Worm (Caenorhabditis elegans) whole organism, L4 larva: Measurements from ENCODE around the gene R10E11.9.

Source experiments
- D1046.2 ChIP-seq: fragments of 200-800 bp; sonication (Bioruptor generic); IDR thresholded peaks from 2 replicates; pipeline ENCODE4 v1.3.6; 2022; ENCODE audit warnings: missing genetic modification characterization, missing compliant biosample characterization
- F37D6.2 ChIP-seq: sonication (generic microtip); optimal IDR thresholded peaks from 2 replicates; lab custom pipeline; 2016; ENCODE audit warnings: mild to moderate bottlenecking, missing genetic modification characterization, missing compliant biosample characterization
- F44E2.7 ChIP-seq: fragments of 200-800 bp; sonication (Bioruptor generic); IDR thresholded peaks from 2 replicates; pipeline ENCODE4 v2.1.2; 2022; ENCODE audit warnings: missing genetic modification characterization, missing compliant biosample characterization
- R02D3.7 ChIP-seq: fragments of 150-350 bp; sonication (generic microtip); optimal IDR thresholded peaks from 3 replicates; lab custom pipeline; 2014; ENCODE audit warnings: missing biosample characterization, missing genetic modification characterization
- T26A8.4 ChIP-seq: fragments of 200-800 bp; sonication (Bioruptor generic); IDR thresholded peaks from 2 replicates; pipeline ENCODE4 v1.3.6; 2022; ENCODE audit warnings: missing genetic modification characterization, missing compliant biosample characterization
- Y48G9A.11 ChIP-seq: fragments of 200-800 bp; sonication (Bioruptor generic); IDR thresholded peaks from 2 replicates; pipeline ENCODE4 v1.3.6; 2022; ENCODE audit warnings: missing genetic modification reagents, missing genetic modification characterization, missing compliant biosample characterization
- Y5F2A.4 ChIP-seq: fragments of 200-800 bp; sonication (Bioruptor generic); optimal IDR thresholded peaks from 2 replicates; lab custom pipeline; 2018; ENCODE audit warnings: mild to moderate bottlenecking, missing genetic modification characterization, missing compliant biosample characterization
- Y75B8A.6 ChIP-seq: fragments of 200-800 bp; sonication (Bioruptor generic); IDR thresholded peaks from 2 replicates; pipeline ENCODE4 v1.3.6; 2022; ENCODE audit warnings: missing genetic modification reagents, missing genetic modification characterization, missing compliant biosample characterization
- ZK337.2 ChIP-seq: fragments of 200-800 bp; sonication (Bioruptor generic); IDR thresholded peaks from 2 replicates; pipeline ENCODE4 v1.3.6; 2022; ENCODE audit warnings: missing genetic modification reagents, missing genetic modification characterization, missing compliant biosample characterization
- aha-1 ChIP-seq: fragments of 150-350 bp; peaks from one replicate; lab custom pipeline; 2014; ENCODE audit warnings: missing biosample characterization, missing genetic modification characterization
- ama-1 ChIP-seq: fragments of 150-350 bp; optimal IDR thresholded peaks from 2 replicates; lab custom pipeline; 2014; ENCODE audit warnings: inconsistent platforms, mixed read lengths
- arid-1 ChIP-seq: fragments of 200-800 bp; sonication (Bioruptor generic); conservative IDR thresholded peaks from 2 replicates; pipeline ENCODE4 v1.3.6; 2022; ENCODE audit warnings: missing genetic modification reagents, missing genetic modification characterization, missing compliant biosample characterization
- attf-4 ChIP-seq: sonication (generic microtip); optimal IDR thresholded peaks from 3 replicates; lab custom pipeline; 2017; ENCODE audit warnings: missing biosample characterization, missing genetic modification characterization
- ceh-20 ChIP-seq: fragments of 200-800 bp; sonication (Bioruptor generic); IDR thresholded peaks from 2 replicates; pipeline ENCODE4 v1.3.6; 2022; ENCODE audit warnings: missing genetic modification reagents, missing genetic modification characterization, missing compliant biosample characterization
- ceh-28 ChIP-seq: fragments of 150-350 bp; optimal IDR thresholded peaks from 2 replicates; lab custom pipeline; 2014; ENCODE audit warnings: missing biosample characterization, missing genetic modification reagents, missing genetic modification characterization
- ceh-44 ChIP-seq: fragments of 200-800 bp; sonication (Bioruptor generic); IDR thresholded peaks from 2 replicates; pipeline ENCODE4 v1.3.6; 2022; ENCODE audit warnings: missing genetic modification reagents, missing genetic modification characterization, missing compliant biosample characterization
- ceh-62 ChIP-seq: sonication (generic microtip); optimal IDR thresholded peaks from 2 replicates; lab custom pipeline; 2017; ENCODE audit warnings: missing biosample characterization, missing genetic modification characterization
- ceh-82 ChIP-seq: sonication (generic microtip); optimal IDR thresholded peaks from 2 replicates; lab custom pipeline; 2017; ENCODE audit warnings: missing biosample characterization, missing genetic modification characterization
- ctbp-1 ChIP-seq: fragments of 200-800 bp; sonication (Bioruptor generic); IDR thresholded peaks from 2 replicates; pipeline ENCODE4 v1.3.6; 2022; ENCODE audit warnings: missing genetic modification reagents, missing genetic modification characterization, missing compliant biosample characterization
- daf-19 ChIP-seq: fragments of 200-800 bp; sonication (Bioruptor generic); conservative IDR thresholded peaks from 2 replicates; pipeline ENCODE4 v1.3.6; 2022; ENCODE audit warnings: missing genetic modification characterization, missing compliant biosample characterization
- daf-8 ChIP-seq: fragments of 200-800 bp; sonication (Bioruptor generic); IDR thresholded peaks from 2 replicates; pipeline ENCODE4 v1.3.6; 2022; ENCODE audit warnings: missing genetic modification characterization, missing compliant biosample characterization
- dmd-6 ChIP-seq: fragments of 200-800 bp; sonication (Bioruptor generic); IDR thresholded peaks from 2 replicates; pipeline ENCODE4 v1.3.6; 2022; ENCODE audit warnings: missing genetic modification reagents, missing genetic modification characterization, missing compliant biosample characterization
- dmd-8 ChIP-seq: fragments of 200-800 bp; sonication (Bioruptor generic); IDR thresholded peaks from 2 replicates; pipeline ENCODE4 v1.3.6; 2022; ENCODE audit warnings: missing genetic modification characterization, missing compliant biosample characterization
- dve-1 ChIP-seq: sonication (generic microtip); optimal IDR thresholded peaks from 2 replicates; lab custom pipeline; 2017; ENCODE audit warnings: antibody characterized with exemption, mild to moderate bottlenecking, missing genetic modification characterization, missing compliant biosample characterization; ENCODE audit not compliant: insufficient read depth
- egl-43 ChIP-seq: fragments of 200-800 bp; sonication (Bioruptor generic); IDR thresholded peaks from 2 replicates; pipeline ENCODE4 v1.3.6; 2022; ENCODE audit warnings: missing genetic modification reagents, missing genetic modification characterization, missing compliant biosample characterization
- gei-8 ChIP-seq: fragments of 200-800 bp; sonication (Bioruptor generic); optimal IDR thresholded peaks from 2 replicates; lab custom pipeline; 2018; ENCODE audit warnings: mild to moderate bottlenecking, missing genetic modification characterization, missing compliant biosample characterization
- hlh-11 ChIP-seq: fragments of 200-800 bp; sonication (Bioruptor generic); optimal IDR thresholded peaks from 2 replicates; lab custom pipeline; 2018; ENCODE audit warnings: mild to moderate bottlenecking, missing genetic modification characterization, missing compliant biosample characterization
- hlh-30 ChIP-seq: sonication (generic microtip); optimal IDR thresholded peaks from 2 replicates; lab custom pipeline; 2017; ENCODE audit warnings: antibody characterized with exemption, mild to moderate bottlenecking, missing genetic modification characterization, missing compliant biosample characterization; ENCODE audit not compliant: insufficient read depth
- jun-1 ChIP-seq: fragments of 150-350 bp; optimal IDR thresholded peaks from 2 replicates; lab custom pipeline; 2014; ENCODE audit warnings: missing biosample characterization, missing genetic modification reagents, missing genetic modification characterization
- lin-13 ChIP-seq: fragments of 150-350 bp; optimal IDR thresholded peaks from 2 replicates; lab custom pipeline; 2014; ENCODE audit warnings: missing biosample characterization, missing genetic modification reagents, missing genetic modification characterization
- lin-15B ChIP-seq: fragments of 150-350 bp; sonication (generic microtip); optimal IDR thresholded peaks from 3 replicates; lab custom pipeline; 2014; ENCODE audit warnings: missing biosample characterization, missing genetic modification characterization
- lin-38 ChIP-seq: fragments of 200-800 bp; sonication (Bioruptor generic); IDR thresholded peaks from 2 replicates; pipeline ENCODE4 v1.3.6; 2022; ENCODE audit warnings: missing genetic modification reagents, missing genetic modification characterization, missing compliant biosample characterization
- madf-9 ChIP-seq: fragments of 200-800 bp; sonication (Bioruptor generic); conservative IDR thresholded peaks from 2 replicates; pipeline ENCODE4 v1.3.6; 2022; ENCODE audit warnings: missing genetic modification reagents, missing genetic modification characterization, missing compliant biosample characterization
- mdt-29 ChIP-seq: fragments of 200-800 bp; sonication (Bioruptor generic); IDR thresholded peaks from 2 replicates; pipeline ENCODE4 v1.3.6; 2022; ENCODE audit warnings: missing genetic modification reagents, missing genetic modification characterization, missing compliant biosample characterization
- mes-2 ChIP-seq: sonication (generic microtip); optimal IDR thresholded peaks from 2 replicates; lab custom pipeline; 2016; ENCODE audit warnings: missing genotype, mild to moderate bottlenecking, missing genetic modification characterization, missing compliant biosample characterization; ENCODE audit not compliant: poor library complexity, severe bottlenecking
- mxl-2 ChIP-seq: fragments of 200-800 bp; sonication (Bioruptor generic); conservative IDR thresholded peaks from 2 replicates; pipeline ENCODE4 v1.3.6; 2022; ENCODE audit warnings: missing genetic modification reagents, missing genetic modification characterization, missing compliant biosample characterization
- nhr-10 ChIP-seq: fragments of 150-350 bp; optimal IDR thresholded peaks from 2 replicates; lab custom pipeline; 2014; ENCODE audit warnings: missing biosample characterization, missing genetic modification characterization
- nhr-102 ChIP-seq: sonication (generic microtip); optimal IDR thresholded peaks from 2 replicates; lab custom pipeline; 2016; ENCODE audit warnings: mild to moderate bottlenecking, missing genetic modification characterization, moderate library complexity, missing compliant biosample characterization
- nhr-111 ChIP-seq: fragments of 200-800 bp; sonication (Bioruptor generic); optimal IDR thresholded peaks from 2 replicates; lab custom pipeline; 2018; ENCODE audit warnings: mild to moderate bottlenecking, missing genetic modification characterization, missing compliant biosample characterization
- nhr-77 ChIP-seq: fragments of 150-350 bp; optimal IDR thresholded peaks from 2 replicates; lab custom pipeline; 2014; ENCODE audit warnings: missing biosample characterization, missing genetic modification characterization
- rbr-2 ChIP-seq: sonication (generic microtip); optimal IDR thresholded peaks from 2 replicates; lab custom pipeline; 2016; ENCODE audit warnings: missing genotype, missing genetic modification characterization, missing compliant biosample characterization
- saeg-2 ChIP-seq: fragments of 200-800 bp; sonication (Bioruptor generic); IDR thresholded peaks from 2 replicates; pipeline ENCODE4 v1.3.6; 2022; ENCODE audit warnings: missing genetic modification reagents, missing genetic modification characterization, missing compliant biosample characterization
- sdz-12 ChIP-seq: fragments of 200-800 bp; sonication (Bioruptor generic); optimal IDR thresholded peaks from 2 replicates; lab custom pipeline; 2018; ENCODE audit warnings: mild to moderate bottlenecking, missing genetic modification characterization, missing compliant biosample characterization
- spr-1 ChIP-seq: sonication (generic microtip); optimal IDR thresholded peaks from 2 replicates; lab custom pipeline; 2016; ENCODE audit warnings: mild to moderate bottlenecking, missing genetic modification characterization, missing compliant biosample characterization
- spr-3 ChIP-seq: fragments of 200-800 bp; sonication (Bioruptor generic); optimal IDR thresholded peaks from 2 replicates; lab custom pipeline; 2018; ENCODE audit warnings: mild to moderate bottlenecking, missing genetic modification characterization, missing compliant biosample characterization
- zfp-3 ChIP-seq: fragments of 200-800 bp; sonication (Bioruptor generic); conservative IDR thresholded peaks from 2 replicates; pipeline ENCODE4 v1.3.6; 2022; ENCODE audit warnings: missing genetic modification reagents, missing genetic modification characterization, missing compliant biosample characterization
- ztf-11 ChIP-seq: fragments of 150-350 bp; optimal IDR thresholded peaks from 2 replicates; lab custom pipeline; 2014; ENCODE audit warnings: missing biosample characterization, missing genetic modification characterization

The R10E11.9 gene

DNA sequence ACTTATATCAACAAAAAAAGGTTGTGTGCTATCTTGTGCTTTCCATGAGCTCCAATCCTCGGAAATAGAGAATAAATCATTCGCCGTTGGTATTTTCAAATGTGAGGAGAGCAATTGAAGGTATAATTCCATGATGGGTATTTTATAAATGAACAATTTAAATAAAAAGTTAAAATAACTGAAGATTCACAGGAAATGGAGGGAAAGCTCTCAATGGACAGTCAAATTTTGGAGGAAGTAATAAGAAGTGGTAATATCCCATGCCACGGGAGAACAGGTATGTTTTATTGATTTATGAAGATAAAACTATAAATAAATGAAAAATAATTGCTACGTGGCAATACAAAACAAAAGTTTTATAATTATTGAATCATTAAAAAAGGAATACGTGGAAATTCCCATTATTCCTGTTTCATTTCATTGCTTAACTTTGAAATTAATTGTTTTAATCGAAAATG lies 10.3 kb downstream of the R10E11.9 start (continued):
- TF ChIP-seq zfp-3 (GFP tag; lab: Robert Waterston, UW) = peak; percentile 83
- no peak for TF ChIP-seq Y5F2A.4 (GFP tag; lab: Kevin White, UChicago)
- peak; percentile 40 for TF ChIP-seq spr-3 (GFP tag; lab: Kevin White, UChicago)
- TF ChIP-seq lin-15B (tag; lab: Kevin White, UChicago) = no peak
- peak; percentile 51 for TF ChIP-seq nhr-111 (GFP tag; lab: Kevin White, UChicago)
- peak; percentile 68 for TF ChIP-seq ama-1 (lab: Kevin White, UChicago)
- TF ChIP-seq sdz-12 (GFP tag; lab: Kevin White, UChicago) = peak; percentile 76
- TF ChIP-seq Y48G9A.11 (GFP tag; lab: Robert Waterston, UW) = no peak
- TF ChIP-seq F44E2.7 (GFP tag; lab: Robert Waterston, UW) = no peak
- TF ChIP-seq nhr-102 = peak; percentile 73
- TF ChIP-seq egl-43 (GFP tag; lab: Robert Waterston, UW) = no peak
- peak; percentile 62 for TF ChIP-seq lin-38

DNA sequence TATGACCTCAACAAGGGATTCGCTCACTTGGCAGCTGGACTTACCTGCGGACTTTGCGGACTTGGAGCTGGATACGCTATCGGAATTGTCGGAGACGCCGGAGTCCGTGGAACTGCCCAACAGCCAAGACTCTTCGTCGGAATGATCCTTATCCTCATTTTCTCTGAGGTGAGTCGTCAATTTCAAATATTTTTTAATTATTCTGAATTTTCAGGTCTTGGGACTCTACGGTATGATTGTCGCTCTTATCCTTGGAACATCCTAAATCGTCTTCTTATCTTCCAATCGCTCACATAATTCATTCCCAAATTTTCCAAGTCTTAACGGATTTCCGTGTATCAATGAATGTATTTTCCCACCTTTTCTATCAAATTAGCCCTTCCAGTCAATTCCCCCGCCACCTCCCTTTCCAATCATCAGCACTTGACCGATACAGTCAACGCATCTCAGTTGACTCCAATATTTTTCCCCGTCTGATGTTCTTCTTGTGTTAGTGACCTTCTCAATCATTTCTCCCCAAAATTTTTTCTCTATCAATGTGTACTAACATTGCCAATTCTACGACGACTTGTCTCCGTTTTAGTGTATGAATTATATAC lies 10.9 kb downstream of the R10E11.9 start, which contains the start of gene R10E11.6:
TSS of gene R10E11.6 (plus strand) at position 524 of the 599 bp plus-strand sequence.
- TF ChIP-seq aha-1 (tag; lab: Kevin White, UChicago) = peak; percentile 92
- 0 out of 2 replicates have a peak, but pooled peaks have one; percentile 10 for TF ChIP-seq daf-19 (GFP tag; lab: Robert Waterston, UW)
- no peak for TF ChIP-seq mxl-2
- TF ChIP-seq Y5F2A.4 (GFP tag; lab: Kevin White, UChicago) = peak; percentile 33
- 0 out of 2 replicates have a peak, but pooled peaks have one; percentile 11 for TF ChIP-seq D1046.2 (GFP tag; lab: Robert Waterston, UW)
- TF ChIP-seq mes-2 = peak; percentile 22
- no peak for TF ChIP-seq T26A8.4 (GFP tag; lab: Robert Waterston, UW)
- 0 out of 2 replicates have a peak, but pooled peaks have one; percentile 8 for TF ChIP-seq daf-8

- peak; percentile 42 for TF ChIP-seq nhr-111 (GFP tag; lab: Kevin White, UChicago)
- TF ChIP-seq hlh-30 = no peak
- no peak for TF ChIP-seq Y75B8A.6 (GFP tag; lab: Robert Waterston, UW)
- no peak for TF ChIP-seq R02D3.7 (tag; lab: Kevin White, UChicago)
- peak; percentile 49 for TF ChIP-seq arid-1 (GFP tag; lab: Robert Waterston, UW)
- TF ChIP-seq nhr-10 (tag; lab: Kevin White, UChicago) = no peak
- no peak for TF ChIP-seq saeg-2 (GFP tag; lab: Robert Waterston, UW)
- no peak for TF ChIP-seq mdt-29 (GFP tag; lab: Robert Waterston, UW)
- TF ChIP-seq dmd-6 (GFP tag; lab: Robert Waterston, UW) = no peak
- TF ChIP-seq hlh-11 (tag; lab: Kevin White, UChicago) = peak; percentile 32
- TF ChIP-seq jun-1 (tag; lab: Kevin White, UChicago) = no peak
- TF ChIP-seq ceh-28 (tag; lab: Kevin White, UChicago) = no peak
- TF ChIP-seq F37D6.2 (tag; lab: Kevin White, UChicago) = no peak
- TF ChIP-seq ZK337.2 = no peak
- no peak for TF ChIP-seq ceh-62 (tag; lab: Kevin White, UChicago)
- TF ChIP-seq madf-9 (GFP tag; lab: Robert Waterston, UW) = peak; percentile 49; the same call in 1 of the 2 replicates
- TF ChIP-seq dve-1 = peak; percentile 31
- no peak for TF ChIP-seq lin-13
- TF ChIP-seq ctbp-1 = no peak
- TF ChIP-seq nhr-77 (tag; lab: Kevin White, UChicago) = no peak
- no peak for TF ChIP-seq ceh-44
- no peak for TF ChIP-seq ztf-11
- peak; percentile 32 for TF ChIP-seq mes-2
- TF ChIP-seq rbr-2 (tag; lab: Kevin White, UChicago) = no peak
- no peak for TF ChIP-seq ceh-82 (tag; lab: Kevin White, UChicago)
- TF ChIP-seq ama-1 (lab: Kevin White, UChicago) = peak; percentile 90
- TF ChIP-seq attf-4 (tag; lab: Kevin White, UChicago) = no peak
- no peak for TF ChIP-seq lin-15B (tag; lab: Kevin White, UChicago)
- no peak for TF ChIP-seq dmd-8 (GFP tag; lab: Robert Waterston, UW)
- no peak for TF ChIP-seq ceh-20 (GFP tag; lab: Robert Waterston, UW)
- TF ChIP-seq spr-1 (tag; lab: Kevin White, UChicago) = peak; percentile 39
- TF ChIP-seq gei-8 (GFP tag; lab: Kevin White, UChicago) = no peak
Measured at ce11 chrIII:9782011-9782436, 11.4 kb downstream of the R10E11.9 start, which contains the start of gene vha-2. Gene vha-2, plus strand, starts transcription at chrIII:9782164.
